Worm (Caenorhabditis elegans) whole organism, midembryonic: ENCODE results near the gene F59B1.4.
"Not testable (repeated sequence)": the region's sequence is repeated elsewhere in the genome, so short reads cannot be mapped to it uniquely, and the experiment has no call there.

ENCODE experiments used
- T22C8.4 ChIP-seq: fragments of 200-800 bp; sonication (Bioruptor generic); IDR thresholded peaks from 2 replicates; pipeline ENCODE4 v1.3.6; 2022; ENCODE audit warnings: missing genetic modification characterization, missing compliant biosample characterization
- cog-1 ChIP-seq: sonication (generic microtip); optimal IDR thresholded peaks from 2 replicates; lab custom pipeline; 2016; ENCODE audit warnings: missing genetic modification characterization, missing compliant biosample characterization
- flt-1 ChIP-seq: fragments of 200-800 bp; sonication (Bioruptor generic); IDR thresholded peaks from 2 replicates; pipeline ENCODE4 v1.3.6; 2022; ENCODE audit warnings: missing genetic modification characterization, missing compliant biosample characterization
- klf-2 ChIP-seq: fragments of 200-800 bp; sonication (Bioruptor generic); conservative IDR thresholded peaks from 2 replicates; pipeline ENCODE4 v1.3.6; 2022; ENCODE audit warnings: missing genetic modification reagents, missing genetic modification characterization, missing compliant biosample characterization
- med-1 ChIP-seq: sonication (generic microtip); optimal IDR thresholded peaks from 2 replicates; lab custom pipeline; 2017; ENCODE audit warnings: missing genetic modification characterization, mild to moderate bottlenecking, missing compliant biosample characterization, antibody characterized with exemption, missing genetic modification reagents; ENCODE audit not compliant: insufficient read depth
- ref-1 ChIP-seq: fragments of 200-800 bp; sonication (Bioruptor generic); conservative IDR thresholded peaks from 2 replicates; pipeline ENCODE4 v1.3.6; 2022; ENCODE audit warnings: missing genetic modification reagents, missing genetic modification characterization, missing compliant biosample characterization
- tab-1 ChIP-seq: fragments of 200-800 bp; sonication (Bioruptor generic); IDR thresholded peaks from 2 replicates; pipeline ENCODE4 v1.3.6; 2022; ENCODE audit warnings: missing genetic modification characterization, missing compliant biosample characterization
- ztf-23 ChIP-seq: fragments of 200-800 bp; sonication (Bioruptor generic); IDR thresholded peaks from 2 replicates; pipeline ENCODE4 v1.3.6; 2022; ENCODE audit warnings: missing genetic modification reagents, missing genetic modification characterization, missing compliant biosample characterization
- ztf-29 ChIP-seq: fragments of 200-800 bp; sonication (Bioruptor generic); IDR thresholded peaks from 2 replicates; pipeline ENCODE4 v1.3.6; 2022; ENCODE audit warnings: missing genetic modification reagents, missing genetic modification characterization, missing compliant biosample characterization

Gene F59B1.4

ce11 chrV:3610709-3611108 lies 16.1 kb downstream of the F59B1.4 start:
- TF ChIP-seq med-1 (GFP tag; lab: Kevin White, UChicago) (no peak), flt-1 (GFP tag; lab: Robert Waterston, UW) (no peak), T22C8.4 (GFP tag; lab: Robert Waterston, UW) (no peak), tab-1 (GFP tag; lab: Robert Waterston, UW) (no peak), klf-2 (no peak), ztf-29 (GFP tag; lab: Robert Waterston, UW) (no peak), cog-1 (tag; lab: Kevin White, UChicago) (no peak), ref-1 (GFP tag; lab: Robert Waterston, UW) (no peak), ztf-23 (no peak)

ce11 chrV:3606391-3606790 lies 20.5 kb downstream of the F59B1.4 start:
- no peak for TF ChIP-seq ref-1 (GFP tag; lab: Robert Waterston, UW)
- TF ChIP-seq flt-1 (GFP tag; lab: Robert Waterston, UW) = no peak
- TF ChIP-seq ztf-23 = no peak
- TF ChIP-seq tab-1 (GFP tag; lab: Robert Waterston, UW) = no peak
- TF ChIP-seq cog-1 (tag; lab: Kevin White, UChicago) = no peak
- TF ChIP-seq T22C8.4 (GFP tag; lab: Robert Waterston, UW) = no peak
- no peak for TF ChIP-seq med-1 (GFP tag; lab: Kevin White, UChicago)

ce11 chrV:3605325-3605724 lies 21.5 kb downstream of the F59B1.4 start, which contains the start of gene T22F3.8:
Gene T22F3.8 (minus strand): TSS chrV:3605425.
- TF ChIP-seq med-1 (GFP tag; lab: Kevin White, UChicago) = no peak
- no peak for TF ChIP-seq ref-1 (GFP tag; lab: Robert Waterston, UW)
- TF ChIP-seq tab-1 (GFP tag; lab: Robert Waterston, UW) = no peak
- no peak for TF ChIP-seq klf-2
- TF ChIP-seq ztf-29 (GFP tag; lab: Robert Waterston, UW) = no peak
- TF ChIP-seq flt-1 (GFP tag; lab: Robert Waterston, UW) = no peak
- no peak for TF ChIP-seq ztf-23
- TF ChIP-seq cog-1 (tag; lab: Kevin White, UChicago) = no peak
- no peak for TF ChIP-seq T22C8.4 (GFP tag; lab: Robert Waterston, UW)

ce11 chrV:3600570-3600969 lies 26.3 kb downstream of the F59B1.4 start, which contains the start of gene T22F3.7:
Gene T22F3.7 (minus strand): TSS chrV:3600670.
- TF ChIP-seq tab-1 (GFP tag; lab: Robert Waterston, UW) = no peak
- no peak for TF ChIP-seq cog-1 (tag; lab: Kevin White, UChicago)
- no peak for TF ChIP-seq klf-2
- no peak for TF ChIP-seq T22C8.4 (GFP tag; lab: Robert Waterston, UW)
- TF ChIP-seq ref-1 (GFP tag; lab: Robert Waterston, UW) = no peak
- TF ChIP-seq flt-1 (GFP tag; lab: Robert Waterston, UW) = no peak
- TF ChIP-seq ztf-23 = no peak

- not testable (repeated sequence) for TF ChIP-seq ztf-23; T22C8.4 (GFP tag; lab: Robert Waterston, UW); ref-1 (GFP tag; lab: Robert Waterston, UW)
Observed at ce11 chrV:3597052-3597451, 29.8 kb downstream of the F59B1.4 start, which contains the start of gene srh-212. Gene srh-212 (minus strand): TSS chrV:3597152.

- TF ChIP-seq T22C8.4 (GFP tag; lab: Robert Waterston, UW) = no peak
- TF ChIP-seq ref-1 (GFP tag; lab: Robert Waterston, UW) = no peak
- no peak for TF ChIP-seq cog-1 (tag; lab: Kevin White, UChicago)
- no peak for TF ChIP-seq ztf-29 (GFP tag; lab: Robert Waterston, UW)
- no peak for TF ChIP-seq ztf-23
- TF ChIP-seq flt-1 (GFP tag; lab: Robert Waterston, UW) = no peak
- TF ChIP-seq tab-1 (GFP tag; lab: Robert Waterston, UW) = no peak
- TF ChIP-seq klf-2 = no peak
Observed at ce11 chrV:3594936-3595335, 31.9 kb downstream of the F59B1.4 start, which contains the start of gene srh-213. Gene srh-213 (minus strand): TSS chrV:3595036.

ce11 chrV:3592099-3592498 lies 34.7 kb downstream of the F59B1.4 start, which contains the start of gene T22F3.12:
Gene T22F3.12 (minus strand): TSS chrV:3592199.
- no peak for TF ChIP-seq ref-1 (GFP tag; lab: Robert Waterston, UW)
- no peak for TF ChIP-seq T22C8.4 (GFP tag; lab: Robert Waterston, UW)
- TF ChIP-seq cog-1 (tag; lab: Kevin White, UChicago) = no peak
- TF ChIP-seq ztf-23 = no peak
- no peak for TF ChIP-seq tab-1 (GFP tag; lab: Robert Waterston, UW)
- TF ChIP-seq med-1 (GFP tag; lab: Kevin White, UChicago) = no peak
- no peak for TF ChIP-seq ztf-29 (GFP tag; lab: Robert Waterston, UW)
- TF ChIP-seq klf-2 = no peak
- no peak for TF ChIP-seq flt-1 (GFP tag; lab: Robert Waterston, UW)

- TF ChIP-seq klf-2 (no peak), ref-1 (GFP tag; lab: Robert Waterston, UW) (no peak), med-1 (GFP tag; lab: Kevin White, UChicago) (no peak), tab-1 (GFP tag; lab: Robert Waterston, UW) (no peak), ztf-29 (GFP tag; lab: Robert Waterston, UW) (no peak)
Observed at ce11 chrV:3588223-3588622, 38.6 kb downstream of the F59B1.4 start.

- TF ChIP-seq flt-1 (GFP tag; lab: Robert Waterston, UW) = peak; percentile 74
- 0 out of 2 replicates have a peak, but pooled peaks have one; percentile 15 for TF ChIP-seq T22C8.4 (GFP tag; lab: Robert Waterston, UW)
- TF ChIP-seq ztf-29 (GFP tag; lab: Robert Waterston, UW) = peak; percentile 49; the same call in 1 of the 2 replicates
- 0 out of 2 replicates have a peak, but pooled peaks have one; percentile 57 for TF ChIP-seq klf-2
- no peak for TF ChIP-seq ref-1 (GFP tag; lab: Robert Waterston, UW)
- TF ChIP-seq med-1 (GFP tag; lab: Kevin White, UChicago) = peak; percentile 66
- no peak for TF ChIP-seq cog-1 (tag; lab: Kevin White, UChicago)
- peak; percentile 81; the same call in 1 of the 2 replicates for TF ChIP-seq tab-1 (GFP tag; lab: Robert Waterston, UW)
- TF ChIP-seq ztf-23 = peak; percentile 76
Observed at ce11 chrV:3587633-3588032, 39.2 kb downstream of the F59B1.4 start.
